Fruit fly (Drosophila melanogaster): Measurements from ENCODE around the gene CG33099.

DNA sequence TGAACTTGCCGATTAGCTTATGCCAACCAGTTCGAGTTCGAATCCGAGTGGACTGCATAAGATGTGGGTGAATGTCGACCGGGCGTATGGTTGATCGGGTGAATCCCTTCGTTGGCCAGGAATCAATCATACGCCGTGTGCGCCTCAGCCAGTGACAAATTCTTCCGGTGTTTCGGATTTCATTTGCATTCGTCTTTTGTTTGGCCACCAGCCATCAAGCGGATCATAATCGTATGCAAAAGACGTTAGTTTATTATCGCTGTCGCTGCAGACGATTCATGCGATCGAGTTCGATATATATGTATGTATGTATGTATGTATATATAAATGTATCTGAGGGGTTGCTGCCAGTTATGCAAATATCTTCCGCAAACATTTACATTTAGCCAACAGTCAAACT is 33.7 kb upstream of the CG33099 start:
- TF ChIP-seq Mad (GFP tag; optimal IDR thresholded peaks at IDR 0.05) (no peak), gfzf (GFP tag; optimal IDR thresholded peaks at IDR 0.05) (no peak), mam (GFP tag; optimal IDR thresholded peaks at IDR 0.05) (no peak), Bteb2 (GFP tag; optimal IDR thresholded peaks at IDR 0.05) (no peak), CG2116 (GFP tag; optimal IDR thresholded peaks at IDR 0.05) (no peak)

Data from whole organism, embryonic.